Fruit fly (Drosophila melanogaster): ENCODE measurements around the gene CG4783.

dm6 chr3R:19932169-19932568, 16.1 kb upstream of the CG4783 start:
- TF ChIP-seq EcR (GFP tag; optimal IDR thresholded peaks at IDR 0.05) (no peak), CG10348 (GFP tag; IDR thresholded peaks at IDR 0.05) (no peak), fd96Ca (GFP tag; IDR thresholded peaks at IDR 0.05) (no peak)

Data from whole organism, pupa.